Worm (Caenorhabditis elegans) whole organism, midembryonic: ENCODE data around the gene F15D4.2.

Source experiments
- flt-1 ChIP-seq: fragments of 200-800 bp; sonication (Bioruptor generic); IDR thresholded peaks from 2 replicates; pipeline ENCODE4 v1.3.6; 2022; ENCODE audit warnings: missing genetic modification characterization, missing compliant biosample characterization
- klf-2 ChIP-seq: fragments of 200-800 bp; sonication (Bioruptor generic); conservative IDR thresholded peaks from 2 replicates; pipeline ENCODE4 v1.3.6; 2022; ENCODE audit warnings: missing genetic modification reagents, missing genetic modification characterization, missing compliant biosample characterization
- ref-1 ChIP-seq: fragments of 200-800 bp; sonication (Bioruptor generic); conservative IDR thresholded peaks from 2 replicates; pipeline ENCODE4 v1.3.6; 2022; ENCODE audit warnings: missing genetic modification reagents, missing genetic modification characterization, missing compliant biosample characterization

DNA sequence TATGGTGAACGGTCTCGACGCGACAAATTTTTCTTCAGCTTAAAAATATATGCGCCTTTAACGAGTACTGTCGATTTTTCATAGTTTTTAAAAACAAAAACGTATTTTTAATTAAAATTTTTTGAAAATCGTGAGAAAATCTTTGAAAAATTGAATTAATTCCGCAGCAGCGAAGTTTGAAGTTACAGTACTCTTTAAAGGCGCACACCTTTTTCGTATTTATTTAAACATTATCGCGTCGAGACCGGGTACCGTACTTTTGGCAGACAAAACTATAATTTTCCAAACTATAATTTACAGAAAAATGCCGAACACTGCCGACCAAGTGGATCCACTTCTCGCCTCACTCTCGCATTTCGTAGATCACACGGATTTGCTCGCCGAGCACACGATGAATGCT, at the start of gene F15D4.2:
- no peak for TF ChIP-seq klf-2 (GFP tag; lab: Robert Waterston, UW)
- TF ChIP-seq flt-1 (GFP tag; lab: Robert Waterston, UW) = no peak
- TF ChIP-seq ref-1 = no peak
